Fruit fly (Drosophila melanogaster) whole organism, prepupa: Measurements from ENCODE around the gene CG9592.

Source experiments
- CG16779 ChIP-seq: fragments of 200-800 bp; sonication (Bioruptor generic); optimal IDR thresholded peaks from 3 replicates; lab custom pipeline; 2017; ENCODE audit warnings: missing biosample characterization, mild to moderate bottlenecking, missing genetic modification characterization
- CG4318 ChIP-seq: fragments of 200-800 bp; sonication (Bioruptor generic); optimal IDR thresholded peaks from 3 replicates; lab custom pipeline; 2017; ENCODE audit warnings: missing biosample characterization, mild to moderate bottlenecking, missing genetic modification characterization
- eg ChIP-seq: fragments of 200-800 bp; sonication (Bioruptor generic); IDR thresholded peaks from 3 replicates; pipeline ENCODE4 v1.3.6; 2022; ENCODE audit warnings: missing biosample characterization, missing genetic modification characterization

- TF ChIP-seq CG4318 (GFP tag; lab: Kevin White, UChicago), result no peak
- TF ChIP-seq eg, result no peak
- TF ChIP-seq CG16779 (tag; lab: Kevin White, UChicago), result no peak
These were observed 42.0 kb downstream of the CG9592 start, which contains the start of gene CG34039 for dm6 chr3L:14559659-14560058.
